Fruit fly (Drosophila melanogaster): Measurements from ENCODE around the gene Pdhb.

DNA sequence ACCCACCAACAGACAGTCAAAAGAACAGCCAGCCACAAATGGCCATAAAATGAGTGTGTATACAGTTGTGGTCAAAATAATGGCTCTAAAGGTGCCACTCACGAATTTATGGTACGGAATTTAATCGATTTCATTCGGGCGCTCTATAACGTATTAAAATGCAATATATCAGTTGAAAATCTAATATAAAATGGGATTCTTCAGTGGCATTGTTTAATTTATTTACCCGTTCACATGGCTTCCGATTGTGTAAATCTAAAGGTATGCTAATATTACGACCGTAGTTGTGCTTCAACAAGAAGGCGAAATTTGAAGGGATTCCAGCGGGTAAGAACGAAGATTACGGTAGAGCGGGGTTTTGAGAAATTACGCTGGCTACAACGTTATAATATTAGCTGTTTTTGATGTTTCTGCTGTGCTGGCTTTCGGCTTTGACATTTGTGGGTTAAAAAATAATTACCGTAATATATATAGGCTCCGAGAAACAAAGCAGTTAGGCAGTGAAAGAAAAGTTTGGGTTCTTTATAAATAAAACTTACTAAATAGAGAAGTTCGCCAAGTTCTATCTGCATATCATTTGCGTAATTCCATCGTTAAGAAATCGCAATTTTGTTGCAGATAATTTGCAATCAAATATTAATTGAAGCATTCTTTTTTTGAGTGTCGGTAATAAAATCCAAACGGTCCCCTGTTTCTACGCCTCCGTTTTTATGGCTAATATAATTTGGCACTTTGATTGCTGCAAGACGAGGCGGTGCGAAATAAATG lies 37.1 kb upstream of the Pdhb start:
- no peak for TF ChIP-seq Dll (optimal IDR thresholded peaks at IDR 0.05)
- TF ChIP-seq EcR (GFP tag; optimal IDR thresholded peaks at IDR 0.05): no peak
- TF ChIP-seq usp (GFP tag; optimal IDR thresholded peaks at IDR 0.05): no peak
- no peak for TF ChIP-seq pan (optimal IDR thresholded peaks at IDR 0.05)
